Fruit fly (Drosophila melanogaster) whole organism, embryonic: ENCODE data around the gene Ice2.

Experiments
- BEAF-32 ChIP-seq: fragments of 200-800 bp; sonication (Bioruptor generic); optimal IDR thresholded peaks from 3 replicates; lab custom pipeline; 2017; ENCODE audit warnings: missing biosample characterization, missing genetic modification characterization, mild to moderate bottlenecking, moderate library complexity, missing genetic modification reagents
- CG11504 ChIP-seq: fragments of 200-800 bp; sonication (Bioruptor generic); optimal IDR thresholded peaks from 3 replicates; lab custom pipeline; 2019; ENCODE audit warnings: missing biosample characterization, mild to moderate bottlenecking, missing genetic modification characterization, moderate library complexity
- CG12155 ChIP-seq: fragments of 200-800 bp; sonication (Bioruptor generic); optimal IDR thresholded peaks from 3 replicates; lab custom pipeline; 2016; ENCODE audit warnings: missing biosample characterization, missing genetic modification characterization
- CG12769 ChIP-seq: fragments of 200-800 bp; sonication (Bioruptor generic); optimal IDR thresholded peaks from 2 replicates; lab custom pipeline; 2019; ENCODE audit warnings: missing biosample characterization, mild to moderate bottlenecking, missing genetic modification characterization, moderate library complexity
- CG14710 ChIP-seq: fragments of 200-800 bp; sonication (Bioruptor generic); optimal IDR thresholded peaks from 3 replicates; lab custom pipeline; 2019; ENCODE audit warnings: missing biosample characterization, mild to moderate bottlenecking, missing genetic modification characterization, moderate library complexity
- CG15479 ChIP-seq: fragments of 200-800 bp; sonication (Bioruptor generic); optimal IDR thresholded peaks from 3 replicates; lab custom pipeline; 2019; ENCODE audit warnings: missing biosample characterization, mild to moderate bottlenecking, missing genetic modification characterization, moderate library complexity
- CG1647 ChIP-seq: fragments of 200-800 bp; sonication (Bioruptor generic); optimal IDR thresholded peaks from 3 replicates; lab custom pipeline; 2016; ENCODE audit warnings: missing biosample characterization, missing genetic modification characterization
- CG17328 ChIP-seq: fragments of 200-800 bp; sonication (Bioruptor generic); IDR thresholded peaks from 2 replicates; pipeline ENCODE4 v1.3.6; 2022; ENCODE audit warnings: missing biosample characterization, missing genetic modification characterization
- CG18011 ChIP-seq: fragments of 200-800 bp; sonication (Bioruptor generic); optimal IDR thresholded peaks from 2 replicates; lab custom pipeline; 2017; ENCODE audit warnings: missing biosample characterization, missing genetic modification characterization, mild to moderate bottlenecking, moderate library complexity, missing genotype
- CG18476 ChIP-seq: fragments of 200-800 bp; sonication (Bioruptor generic); optimal IDR thresholded peaks from 2 replicates; lab custom pipeline; 2016; ENCODE audit warnings: missing biosample characterization, mild to moderate bottlenecking, missing genetic modification characterization
- CG2116 ChIP-seq: fragments of 200-800 bp; sonication (Bioruptor generic); optimal IDR thresholded peaks from 3 replicates; lab custom pipeline; 2018; ENCODE audit warnings: missing biosample characterization, mild to moderate bottlenecking, missing genetic modification characterization
- CG2889 ChIP-seq: fragments of 200-800 bp; sonication (Bioruptor generic); IDR thresholded peaks from 3 replicates; pipeline ENCODE4 v1.3.6; 2022; ENCODE audit warnings: missing biosample characterization, missing genetic modification characterization
- CG30020 ChIP-seq: fragments of 200-800 bp; optimal IDR thresholded peaks from 2 replicates; lab custom pipeline; 2019; ENCODE audit warnings: missing biosample characterization, mild to moderate bottlenecking, missing genetic modification characterization, moderate library complexity
- CG34224 ChIP-seq: fragments of 200-800 bp; sonication (Bioruptor generic); IDR thresholded peaks from 3 replicates; pipeline ENCODE4 v1.3.6; 2022; ENCODE audit warnings: missing biosample characterization, missing genetic modification characterization; ENCODE audit not compliant: partially characterized antibody
- CG6272 ChIP-seq: fragments of 200-800 bp; sonication (Bioruptor generic); IDR thresholded peaks from 2 replicates; pipeline ENCODE4 v1.3.6; 2022; ENCODE audit warnings: missing biosample characterization, missing genetic modification characterization
- CG6791 ChIP-seq: fragments of 200-800 bp; sonication (Bioruptor generic); IDR thresholded peaks from 3 replicates; pipeline ENCODE4 v1.3.6; 2022; ENCODE audit warnings: missing biosample characterization, missing genetic modification characterization; ENCODE audit not compliant: partially characterized antibody
- CG7987 ChIP-seq: fragments of 200-800 bp; sonication (Bioruptor generic); optimal IDR thresholded peaks from 2 replicates; lab custom pipeline; 2018; ENCODE audit warnings: missing biosample characterization, mild to moderate bottlenecking, missing genetic modification characterization, moderate library complexity
- CG8290 ChIP-seq, 3 experiments: fragments of 200-800 bp; sonication (Bioruptor generic); optimal IDR thresholded peaks; 2 replicates each; lab custom pipeline; 2016 to 2019; ENCODE audit warnings: missing biosample characterization in 3 of 3, missing genetic modification characterization in 3 of 3, mild to moderate bottlenecking in 2 of 3, moderate library complexity in 1 of 3
- CG9797 ChIP-seq: fragments of 200-800 bp; sonication (Bioruptor generic); optimal IDR thresholded peaks from 3 replicates; lab custom pipeline; 2018; ENCODE audit warnings: missing biosample characterization, mild to moderate bottlenecking, missing genetic modification characterization
- CG9817 ChIP-seq: fragments of 200-800 bp; sonication (Bioruptor generic); optimal IDR thresholded peaks from 2 replicates; lab custom pipeline; 2018; ENCODE audit warnings: missing biosample characterization, mild to moderate bottlenecking, missing genetic modification characterization, moderate library complexity
- D19A ChIP-seq: fragments of 200-800 bp; optimal IDR thresholded peaks from 3 replicates; lab custom pipeline; 2019; ENCODE audit warnings: missing biosample characterization, mild to moderate bottlenecking, missing genetic modification characterization, moderate library complexity
- HLH4C ChIP-seq: fragments of 200-800 bp; sonication (Bioruptor generic); IDR thresholded peaks from 3 replicates; pipeline ENCODE4 v1.3.6; 2022; ENCODE audit warnings: missing biosample characterization, missing genetic modification characterization; ENCODE audit not compliant: partially characterized antibody
- HmgD ChIP-seq: fragments of 200-800 bp; sonication (Bioruptor generic); optimal IDR thresholded peaks from 3 replicates; lab custom pipeline; 2016; ENCODE audit warnings: missing biosample characterization, missing genetic modification characterization
- Hmr ChIP-seq: fragments of 200-800 bp; sonication (Bioruptor generic); optimal IDR thresholded peaks from 3 replicates; lab custom pipeline; 2017; ENCODE audit warnings: mild to moderate bottlenecking, missing biosample characterization, missing genetic modification reagents, missing genetic modification characterization
- Lhr ChIP-seq: fragments of 200-800 bp; sonication (Bioruptor generic); optimal IDR thresholded peaks from 3 replicates; lab custom pipeline; 2017; ENCODE audit warnings: mild to moderate bottlenecking, missing biosample characterization, missing genetic modification reagents, missing genetic modification characterization
- Max ChIP-seq: fragments of 200-800 bp; sonication (Bioruptor generic); optimal IDR thresholded peaks from 2 replicates; lab custom pipeline; 2016; ENCODE audit warnings: missing biosample characterization, mild to moderate bottlenecking, missing genetic modification characterization
- Meics ChIP-seq: fragments of 200-800 bp; sonication (Bioruptor generic); optimal IDR thresholded peaks from 2 replicates; lab custom pipeline; 2017; ENCODE audit warnings: missing biosample characterization, mild to moderate bottlenecking, missing genetic modification characterization
- NFAT ChIP-seq: fragments of 200-800 bp; sonication (Bioruptor generic); IDR thresholded peaks from 2 replicates; pipeline ENCODE4 v1.3.6; 2022; ENCODE audit warnings: missing biosample characterization, missing genetic modification characterization
- Xbp1 ChIP-seq: fragments of 200-800 bp; sonication (Bioruptor generic); optimal IDR thresholded peaks from 3 replicates; lab custom pipeline; 2016; ENCODE audit warnings: missing biosample characterization, mild to moderate bottlenecking, missing genetic modification characterization
- Xrp1 ChIP-seq: fragments of 200-800 bp; sonication (Bioruptor generic); IDR thresholded peaks from 2 replicates; pipeline ENCODE4 v1.3.6; 2022; ENCODE audit warnings: missing biosample characterization, missing genetic modification characterization
- ab ChIP-seq: fragments of 200-800 bp; sonication (Bioruptor generic); optimal IDR thresholded peaks from 2 replicates; lab custom pipeline; 2016; ENCODE audit warnings: missing biosample characterization, missing genetic modification characterization
- aop ChIP-seq: fragments of 200-800 bp; sonication (Bioruptor generic); IDR thresholded peaks from 2 replicates; pipeline ENCODE4 v1.3.6; 2022; ENCODE audit warnings: missing biosample characterization, missing genetic modification characterization
- ato ChIP-seq: fragments of 200-800 bp; sonication (Bioruptor generic); IDR thresholded peaks from 2 replicates; pipeline ENCODE4 v1.3.6; 2022; ENCODE audit warnings: missing biosample characterization, missing genetic modification characterization; ENCODE audit not compliant: partially characterized antibody
- bbx ChIP-seq: fragments of 200-800 bp; sonication (Bioruptor generic); IDR thresholded peaks from 2 replicates; pipeline ENCODE4 v1.3.6; 2022; ENCODE audit warnings: missing biosample characterization, missing genetic modification characterization; ENCODE audit not compliant: partially characterized antibody
- bsh ChIP-seq, 2 experiments: fragments of 200-800 bp; sonication (Bioruptor generic); optimal IDR thresholded peaks; 2 replicates each; lab custom pipeline; 2017 to 2018; ENCODE audit warnings: mild to moderate bottlenecking in 2 of 2, missing biosample characterization in 2 of 2, missing genetic modification characterization in 2 of 2, moderate library complexity in 1 of 2
- eyg ChIP-seq: fragments of 200-800 bp; sonication (Bioruptor generic); optimal IDR thresholded peaks from 3 replicates; lab custom pipeline; 2016; ENCODE audit warnings: missing biosample characterization, missing genetic modification characterization
- gt ChIP-seq: fragments of 200-800 bp; sonication (Bioruptor generic); IDR thresholded peaks from 2 replicates; pipeline ENCODE4 v1.3.6; 2022; ENCODE audit warnings: missing biosample characterization, missing genetic modification characterization
- hkb ChIP-seq, 2 experiments: fragments of 200-800 bp in 1 of 2; fragments of >200 bp in 1 of 2; sonication (Bioruptor generic) in 1 of 2; IDR thresholded peaks in 1 of 2; optimal IDR thresholded peaks in 1 of 2; 2 replicates each; pipeline versions ENCODE4 v1.3.6 to Lab custom; 2017 to 2022; ENCODE audit warnings: missing biosample characterization in 1 of 2, missing genetic modification characterization in 1 of 2
- jumu ChIP-seq: fragments of 200-800 bp; sonication (Bioruptor generic); optimal IDR thresholded peaks from 3 replicates; lab custom pipeline; 2016; ENCODE audit warnings: missing biosample characterization, missing genetic modification characterization
- knrl ChIP-seq: fragments of 200-800 bp; sonication (Bioruptor generic); IDR thresholded peaks from 3 replicates; pipeline ENCODE4 v1.3.6; 2022; ENCODE audit warnings: missing biosample characterization, missing genetic modification characterization; ENCODE audit not compliant: partially characterized antibody
- maf-S ChIP-seq: fragments of 200-800 bp; sonication (Bioruptor generic); optimal IDR thresholded peaks from 2 replicates; lab custom pipeline; 2016; ENCODE audit warnings: missing biosample characterization, missing genetic modification characterization
- mam ChIP-seq: fragments of 200-800 bp; sonication (Bioruptor generic); optimal IDR thresholded peaks from 3 replicates; lab custom pipeline; 2016; ENCODE audit warnings: missing biosample characterization, missing genetic modification characterization
- sd ChIP-seq: fragments of 200-800 bp; sonication (Bioruptor generic); optimal IDR thresholded peaks from 3 replicates; lab custom pipeline; 2018; ENCODE audit warnings: missing biosample characterization, mild to moderate bottlenecking, missing genetic modification characterization, moderate library complexity
- sens ChIP-seq: fragments of 200-800 bp; sonication (Bioruptor generic); peaks from one replicate; lab custom pipeline; 2016; ENCODE audit warnings: missing biosample characterization, missing genetic modification characterization
- unpg ChIP-seq: fragments of 200-800 bp; sonication (Bioruptor generic); optimal IDR thresholded peaks from 3 replicates; lab custom pipeline; 2018; ENCODE audit warnings: missing biosample characterization, mild to moderate bottlenecking, missing genetic modification characterization, moderate library complexity
- z ChIP-seq: fragments of 200-800 bp; sonication (Bioruptor generic); IDR thresholded peaks from 3 replicates; pipeline ENCODE4 v1.3.6; 2022; ENCODE audit warnings: missing biosample characterization, missing genetic modification characterization

Gene Ice2

dm6 chr3R:21154130-21154529 is 24.1 kb downstream of the Ice2 start (continued):
- no peak for TF ChIP-seq bbx (GFP tag; lab: Robert Waterston, UW)

dm6 chr3R:21155931-21156488 is 26.0 kb downstream of the Ice2 start:
- TF ChIP-seq Meics (GFP tag; lab: Kevin White, UChicago) (no peak), CG1647 (GFP tag; lab: Kevin White, UChicago) (no peak), CG18011 (GFP tag; lab: Kevin White, UChicago) (peak; percentile 99), sens (GFP tag; lab: Kevin White, UChicago) (peak; percentile 75), CG6791 (GFP tag; lab: Robert Waterston, UW) (peak; percentile 51; the same call in 2 of the 3 replicates), bsh (GFP tag; optimal IDR thresholded peaks at IDR 0.05; lab: Kevin White, UChicago) (no peak), knrl (GFP tag; lab: Robert Waterston, UW) (peak; percentile 61; the same call in 2 of the 3 replicates), z (GFP tag; lab: Robert Waterston, UW) (no peak), Xrp1 (0 out of 2 replicates have a peak, but pooled peaks have one; percentile 7), CG12769 (tag; lab: Kevin White, UChicago) (no peak), CG2889 (GFP tag; lab: Robert Waterston, UW) (no peak), ab (GFP tag; lab: Kevin White, UChicago) (no peak), Lhr (peak; percentile 94), maf-S (no peak), CG9817 (tag; lab: Kevin White, UChicago) (no peak), CG9797 (GFP tag; lab: Kevin White, UChicago) (peak; percentile 92), CG2116 (GFP tag; lab: Kevin White, UChicago) (peak; percentile 63), unpg (no peak), eyg (GFP tag; lab: Kevin White, UChicago) (peak; percentile 11), gt (GFP tag; lab: Robert Waterston, UW) (no peak), CG11504 (tag; lab: Kevin White, UChicago) (peak; percentile 26), Hmr (GFP tag; lab: Kevin White, UChicago) (peak; percentile 61), CG14710 (tag; lab: Kevin White, UChicago) (peak; percentile 68), CG15479 (GFP tag; lab: Kevin White, UChicago) (no peak), CG8290 (GFP tag; optimal IDR thresholded peaks at IDR 0.05; lab: Kevin White, UChicago) (no peak), CG8290 (tag; optimal IDR thresholded peaks at IDR 0.05; lab: Kevin White, UChicago) (peak in 1 of 2 experiments; percentile 29), Xbp1 (GFP tag; lab: Kevin White, UChicago) (no peak), mam (GFP tag; lab: Kevin White, UChicago) (peak; percentile 12), CG7987 (GFP tag; lab: Kevin White, UChicago) (no peak), sd (tag; lab: Kevin White, UChicago) (no peak), HLH4C (GFP tag; lab: Robert Waterston, UW) (peak; percentile 76), CG18476 (GFP tag; lab: Kevin White, UChicago) (no peak), CG6272 (GFP tag; lab: Robert Waterston, UW) (no peak), NFAT (no peak), ato (GFP tag; lab: Robert Waterston, UW) (peak; percentile 68), CG12155 (GFP tag; lab: Kevin White, UChicago) (peak; percentile 65), Max (no peak), jumu (GFP tag; lab: Kevin White, UChicago) (peak; percentile 19), hkb (optimal IDR thresholded peaks at IDR 0.05; lab: Kevin White, UChicago) (peak; percentile 66), hkb (GFP tag; IDR thresholded peaks at IDR 0.05; lab: Robert Waterston, UW) (no peak), CG17328 (GFP tag; lab: Robert Waterston, UW) (no peak), D19A (tag; lab: Kevin White, UChicago) (no peak), CG34224 (GFP tag; lab: Robert Waterston, UW) (peak; percentile 67), BEAF-32 (peak; percentile 66), CG30020 (tag; lab: Kevin White, UChicago) (peak; percentile 23), HmgD (GFP tag; lab: Kevin White, UChicago) (peak; percentile 38), aop (GFP tag; lab: Robert Waterston, UW) (no peak)
